Fruit fly (Drosophila melanogaster) whole organism, embryonic: ENCODE data around the gene Lcp65Ag3.
A peak's percentile ranks its signal among the peaks of the same experiment; 100 is the strongest.

Experiments used
- Bteb2 ChIP-seq: fragments of 200-800 bp; sonication (Bioruptor generic); optimal IDR thresholded peaks from 2 replicates; lab custom pipeline; 2016; ENCODE audit warnings: missing biosample characterization, missing genetic modification characterization
- CG10543 ChIP-seq: fragments of 200-800 bp; sonication (Bioruptor generic); optimal IDR thresholded peaks from 3 replicates; lab custom pipeline; 2017; ENCODE audit warnings: missing biosample characterization, mild to moderate bottlenecking, missing genetic modification characterization, moderate library complexity
- CG10565 ChIP-seq: fragments of 200-800 bp; sonication (Bioruptor generic); optimal IDR thresholded peaks from 3 replicates; lab custom pipeline; 2016; ENCODE audit warnings: missing biosample characterization, mild to moderate bottlenecking, missing genetic modification characterization
- CG13296 ChIP-seq: fragments of 200-800 bp; sonication (Bioruptor generic); optimal IDR thresholded peaks from 3 replicates; lab custom pipeline; 2018; ENCODE audit warnings: missing biosample characterization, mild to moderate bottlenecking, missing genetic modification characterization
- CG13424 ChIP-seq: fragments of 200-800 bp; sonication (Bioruptor generic); optimal IDR thresholded peaks from 2 replicates; lab custom pipeline; 2019; ENCODE audit warnings: missing biosample characterization, mild to moderate bottlenecking, missing genetic modification characterization, moderate library complexity
- CG13624 ChIP-seq: fragments of 200-800 bp; sonication (Bioruptor generic); optimal IDR thresholded peaks from 2 replicates; lab custom pipeline; 2016; ENCODE audit warnings: missing biosample characterization, missing genetic modification characterization
- CG14441 ChIP-seq: fragments of 200-800 bp; sonication (Bioruptor generic); IDR thresholded peaks from 2 replicates; pipeline ENCODE4 v1.3.6; 2022; ENCODE audit warnings: missing biosample characterization, missing genetic modification characterization
- CG15269 ChIP-seq: fragments of 200-800 bp; sonication (Bioruptor generic); optimal IDR thresholded peaks from 2 replicates; lab custom pipeline; 2018; ENCODE audit warnings: missing biosample characterization, mild to moderate bottlenecking, missing genetic modification characterization, moderate library complexity
- CG1603 ChIP-seq: fragments of 200-800 bp; sonication (Bioruptor generic); optimal IDR thresholded peaks from 2 replicates; lab custom pipeline; 2019; ENCODE audit warnings: missing biosample characterization, mild to moderate bottlenecking, missing genetic modification characterization, moderate library complexity
- CG17568 ChIP-seq: fragments of 200-800 bp; sonication (Bioruptor generic); optimal IDR thresholded peaks from 2 replicates; lab custom pipeline; 2018; ENCODE audit warnings: missing biosample characterization, mild to moderate bottlenecking, missing genetic modification characterization, moderate library complexity
- CG17829 ChIP-seq: fragments of 200-800 bp; optimal IDR thresholded peaks from 2 replicates; lab custom pipeline; 2019; ENCODE audit warnings: missing biosample characterization, mild to moderate bottlenecking, missing genetic modification characterization, moderate library complexity
- CG2116 ChIP-seq: fragments of 200-800 bp; sonication (Bioruptor generic); optimal IDR thresholded peaks from 3 replicates; lab custom pipeline; 2018; ENCODE audit warnings: missing biosample characterization, mild to moderate bottlenecking, missing genetic modification characterization
- CG2678 ChIP-seq: fragments of 200-800 bp; sonication (Bioruptor generic); optimal IDR thresholded peaks from 3 replicates; lab custom pipeline; 2019; ENCODE audit warnings: missing biosample characterization, mild to moderate bottlenecking, missing genetic modification characterization, moderate library complexity
- CG3163 ChIP-seq: fragments of 200-800 bp; sonication (Bioruptor generic); optimal IDR thresholded peaks from 3 replicates; lab custom pipeline; 2016; ENCODE audit warnings: missing biosample characterization, missing genetic modification characterization
- CG32767 ChIP-seq: fragments of 200-800 bp; sonication (Bioruptor generic); IDR thresholded peaks from 2 replicates; pipeline ENCODE4 v1.3.6; 2022; ENCODE audit warnings: missing biosample characterization, missing genetic modification characterization
- CG4730 ChIP-seq: fragments of 200-800 bp; sonication (Bioruptor generic); IDR thresholded peaks from 2 replicates; pipeline ENCODE4 v1.3.6; 2022; ENCODE audit warnings: missing biosample characterization, missing genetic modification characterization
- CG6175 ChIP-seq: fragments of 200-800 bp; sonication (Bioruptor generic); IDR thresholded peaks from 3 replicates; pipeline ENCODE4 v1.3.6; 2022; ENCODE audit warnings: missing biosample characterization, missing genetic modification characterization
- CG6689 ChIP-seq: fragments of 200-800 bp; sonication (Bioruptor generic); IDR thresholded peaks from 2 replicates; pipeline ENCODE4 v1.3.6; 2022; ENCODE audit warnings: missing biosample characterization, missing genetic modification characterization
- CG6791 ChIP-seq: fragments of 200-800 bp; sonication (Bioruptor generic); IDR thresholded peaks from 3 replicates; pipeline ENCODE4 v1.3.6; 2022; ENCODE audit warnings: missing biosample characterization, missing genetic modification characterization; ENCODE audit not compliant: partially characterized antibody
- CG7357 ChIP-seq: fragments of 200-800 bp; sonication (Bioruptor generic); IDR thresholded peaks from 3 replicates; pipeline ENCODE4 v1.3.6; 2022; ENCODE audit warnings: missing biosample characterization, missing genetic modification characterization
- CG7556 ChIP-seq: fragments of 200-800 bp; sonication (Bioruptor generic); optimal IDR thresholded peaks from 2 replicates; lab custom pipeline; 2017; ENCODE audit warnings: missing biosample characterization, mild to moderate bottlenecking, missing genetic modification characterization
- CG8388 ChIP-seq: fragments of 200-800 bp; sonication (Bioruptor generic); optimal IDR thresholded peaks from 2 replicates; lab custom pipeline; 2019; ENCODE audit warnings: missing biosample characterization, mild to moderate bottlenecking, missing genetic modification characterization, moderate library complexity
- CG9215 ChIP-seq: fragments of 200-800 bp; sonication (Bioruptor generic); IDR thresholded peaks from 2 replicates; pipeline ENCODE4 v1.3.6; 2022; ENCODE audit warnings: missing biosample characterization, missing genetic modification characterization
- CG9727 ChIP-seq: fragments of 200-800 bp; sonication (Bioruptor generic); optimal IDR thresholded peaks from 3 replicates; lab custom pipeline; 2017; ENCODE audit warnings: missing biosample characterization, mild to moderate bottlenecking, missing genetic modification characterization
- Deaf1 ChIP-seq: fragments of 200-800 bp; optimal IDR thresholded peaks from 3 replicates; lab custom pipeline; 2019; ENCODE audit warnings: missing biosample characterization, mild to moderate bottlenecking, missing genetic modification characterization, moderate library complexity
- Gug ChIP-seq: fragments of 200-800 bp; sonication (Bioruptor generic); IDR thresholded peaks from 4 replicates; pipeline ENCODE4 v1.3.6; 2022; ENCODE audit warnings: missing biosample characterization, missing genetic modification characterization
- Hr39 ChIP-seq: fragments of >200 bp; optimal IDR thresholded peaks from 2 replicates; lab custom pipeline; 2017
- Nf-YB ChIP-seq: fragments of 200-800 bp; sonication (Bioruptor generic); optimal IDR thresholded peaks from 3 replicates; lab custom pipeline; 2019; ENCODE audit warnings: missing biosample characterization, mild to moderate bottlenecking, missing genetic modification characterization, moderate library complexity
- Oli ChIP-seq: fragments of 200-800 bp; sonication (Bioruptor generic); optimal IDR thresholded peaks from 2 replicates; lab custom pipeline; 2018; ENCODE audit warnings: missing biosample characterization, mild to moderate bottlenecking, missing genetic modification characterization, moderate library complexity
- Rx ChIP-seq: fragments of 200-800 bp; sonication (Bioruptor generic); IDR thresholded peaks from 2 replicates; pipeline ENCODE4 v1.3.6; 2022; ENCODE audit warnings: missing biosample characterization, missing genetic modification characterization
- Sox100B ChIP-seq: fragments of 200-800 bp; sonication (Bioruptor generic); optimal IDR thresholded peaks from 3 replicates; lab custom pipeline; 2018; ENCODE audit warnings: missing biosample characterization, mild to moderate bottlenecking, missing genetic modification characterization
- TFAM ChIP-seq: fragments of 200-800 bp; sonication (Bioruptor generic); optimal IDR thresholded peaks from 2 replicates; lab custom pipeline; 2017; ENCODE audit warnings: missing biosample characterization, missing genetic modification characterization, inconsistent platforms
- ac ChIP-seq: fragments of 200-800 bp; sonication (Bioruptor generic); optimal IDR thresholded peaks from 3 replicates; lab custom pipeline; 2017; ENCODE audit warnings: missing biosample characterization, mild to moderate bottlenecking, missing genetic modification characterization
- ash1 ChIP-seq: fragments of 200-800 bp; sonication (Bioruptor generic); optimal IDR thresholded peaks from 2 replicates; lab custom pipeline; 2018; ENCODE audit warnings: missing biosample characterization, mild to moderate bottlenecking, missing genetic modification characterization
- bcd ChIP-seq: fragments of 200-800 bp; sonication (Bioruptor generic); optimal IDR thresholded peaks from 2 replicates; lab custom pipeline; 2017; ENCODE audit warnings: missing biosample characterization, mild to moderate bottlenecking, missing genetic modification characterization
- cg ChIP-seq: fragments of 200-800 bp; sonication (Bioruptor generic); optimal IDR thresholded peaks from 3 replicates; lab custom pipeline; 2019; ENCODE audit warnings: missing biosample characterization, mild to moderate bottlenecking, missing genetic modification characterization, moderate library complexity
- chinmo ChIP-seq: fragments of 200-800 bp; sonication (Bioruptor generic); IDR thresholded peaks from 4 replicates; pipeline ENCODE4 v1.3.6; 2022; ENCODE audit warnings: missing biosample characterization, missing genetic modification characterization; ENCODE audit not compliant: partially characterized antibody
- chn ChIP-seq: fragments of 200-800 bp; sonication (Bioruptor generic); optimal IDR thresholded peaks from 2 replicates; lab custom pipeline; 2016; ENCODE audit warnings: missing biosample characterization, missing genetic modification characterization
- dan ChIP-seq: fragments of 200-800 bp; sonication (Bioruptor generic); IDR thresholded peaks from 2 replicates; pipeline ENCODE4 v1.3.6; 2022; ENCODE audit warnings: missing biosample characterization, missing genetic modification characterization
- dmrt99B ChIP-seq: fragments of 200-800 bp; sonication (Bioruptor generic); optimal IDR thresholded peaks from 2 replicates; lab custom pipeline; 2018; ENCODE audit warnings: missing biosample characterization, mild to moderate bottlenecking, missing genetic modification characterization, moderate library complexity
- dysf ChIP-seq: fragments of 200-800 bp; sonication (Bioruptor generic); IDR thresholded peaks from 3 replicates; pipeline ENCODE4 v1.3.6; 2022; ENCODE audit warnings: missing biosample characterization, missing genetic modification characterization
- grau ChIP-seq: fragments of 200-800 bp; optimal IDR thresholded peaks from 3 replicates; lab custom pipeline; 2019; ENCODE audit warnings: missing biosample characterization, mild to moderate bottlenecking, missing genetic modification characterization, moderate library complexity
- hth ChIP-seq: fragments of >200 bp; optimal IDR thresholded peaks from 2 replicates; lab custom pipeline; 2017; ENCODE audit warnings: inconsistent platforms
- nmo ChIP-seq: fragments of 200-800 bp; sonication (Bioruptor generic); optimal IDR thresholded peaks from 2 replicates; lab custom pipeline; 2018; ENCODE audit warnings: missing biosample characterization, mild to moderate bottlenecking, missing genetic modification characterization, moderate library complexity
- pan ChIP-seq, 4 experiments: fragments of >200 bp in 3 of 4; fragments of 200-800 bp in 1 of 4; sonication (Bioruptor generic) in 1 of 4; optimal IDR thresholded peaks in 3 of 4; IDR thresholded peaks in 1 of 4; 2 replicates each; pipeline versions ENCODE4 v1.3.6 to Lab custom; 2017 to 2022; ENCODE audit warnings: missing biosample characterization in 2 of 4, missing genetic modification characterization in 2 of 4, mixed read lengths in 1 of 4
- phol ChIP-seq: fragments of 200-800 bp; sonication (Bioruptor generic); optimal IDR thresholded peaks from 3 replicates; lab custom pipeline; 2018; ENCODE audit warnings: missing biosample characterization, mild to moderate bottlenecking, missing genetic modification characterization, moderate library complexity
- pita ChIP-seq: fragments of 200-800 bp; sonication (Bioruptor generic); optimal IDR thresholded peaks from 2 replicates; lab custom pipeline; 2017; ENCODE audit warnings: missing biosample characterization, mild to moderate bottlenecking, missing genetic modification characterization
- sug ChIP-seq: fragments of 200-800 bp; optimal IDR thresholded peaks from 2 replicates; lab custom pipeline; 2019; ENCODE audit warnings: missing biosample characterization, mild to moderate bottlenecking, missing genetic modification characterization, moderate library complexity
- twi ChIP-seq: fragments of 200-800 bp; optimal IDR thresholded peaks from 2 replicates; lab custom pipeline; 2019; ENCODE audit warnings: missing biosample characterization, mild to moderate bottlenecking, missing genetic modification characterization, moderate library complexity
- unpg ChIP-seq: fragments of 200-800 bp; sonication (Bioruptor generic); optimal IDR thresholded peaks from 3 replicates; lab custom pipeline; 2018; ENCODE audit warnings: missing biosample characterization, mild to moderate bottlenecking, missing genetic modification characterization, moderate library complexity
- zfh2 ChIP-seq: fragments of 200-800 bp; sonication (Bioruptor generic); optimal IDR thresholded peaks from 2 replicates; lab custom pipeline; 2016; ENCODE audit warnings: missing biosample characterization, missing genetic modification characterization

Lcp65Ag3 gene

DNA sequence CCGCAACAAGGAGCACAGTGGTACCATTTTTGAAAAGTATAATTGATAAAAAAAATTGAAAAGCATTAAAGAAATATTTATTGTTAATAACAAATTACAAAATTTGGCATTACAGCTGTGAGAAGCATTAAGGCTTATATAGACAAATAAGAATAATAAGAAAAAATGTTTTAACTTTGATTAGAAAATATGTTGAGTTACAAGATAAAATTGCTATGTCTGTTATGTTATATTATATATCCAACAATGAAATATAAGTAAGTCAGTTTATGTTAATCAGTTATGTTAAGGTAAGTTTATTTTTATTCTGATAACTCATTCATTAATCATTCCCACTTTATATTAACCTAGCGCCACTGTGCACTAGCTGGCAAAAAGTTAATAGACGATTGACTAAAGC, 29.1 kb upstream of the Lcp65Ag3 start (continued):
- TF ChIP-seq ash1 (GFP tag; lab: Kevin White, UChicago) (no peak), CG2116 (GFP tag; lab: Kevin White, UChicago) (no peak), cg (GFP tag; lab: Kevin White, UChicago) (no peak), CG13424 (tag; lab: Kevin White, UChicago) (peak; percentile 12), phol (tag; lab: Kevin White, UChicago) (peak; percentile 39), Oli (tag; lab: Kevin White, UChicago) (no peak), CG10543 (GFP tag; lab: Kevin White, UChicago) (no peak), CG4730 (no peak), CG32767 (GFP tag; lab: Robert Waterston, UW) (no peak), Sox100B (peak; percentile 42), chn (GFP tag; lab: Kevin White, UChicago) (no peak), CG15269 (tag; lab: Kevin White, UChicago) (no peak), twi (tag; lab: Kevin White, UChicago) (no peak), pan (optimal IDR thresholded peaks at IDR 0.05; lab: Kevin White, UChicago) (no peak), pan (GFP tag; optimal IDR thresholded peaks at IDR 0.05 in 1 of 2, IDR thresholded peaks at IDR 0.05 in 1 of 2) (no peak), CG17568 (no peak), Bteb2 (GFP tag; lab: Kevin White, UChicago) (no peak), CG6175 (GFP tag; lab: Robert Waterston, UW) (no peak), CG13624 (GFP tag; lab: Kevin White, UChicago) (no peak), dan (GFP tag; lab: Robert Waterston, UW) (no peak), CG6791 (GFP tag; lab: Robert Waterston, UW) (no peak), zfh2 (GFP tag; lab: Kevin White, UChicago) (no peak), CG7357 (GFP tag; lab: Robert Waterston, UW) (no peak), CG13296 (GFP tag; lab: Kevin White, UChicago) (no peak), sug (tag; lab: Kevin White, UChicago) (no peak), CG2678 (tag; lab: Kevin White, UChicago) (no peak), Hr39 (lab: Kevin White, UChicago) (no peak), CG6689 (GFP tag; lab: Robert Waterston, UW) (0 out of 2 replicates have a peak, but pooled peaks have one; percentile 5), CG9727 (GFP tag; lab: Kevin White, UChicago) (peak; percentile 23), CG8388 (peak; percentile 9), bcd (GFP tag; lab: Kevin White, UChicago) (no peak), CG14441 (GFP tag; lab: Robert Waterston, UW) (no peak), CG10565 (GFP tag; lab: Kevin White, UChicago) (no peak), Gug (GFP tag; lab: Robert Waterston, UW) (no peak), Nf-YB (no peak), CG7556 (GFP tag; lab: Kevin White, UChicago) (peak; percentile 43), TFAM (GFP tag; lab: Kevin White, UChicago) (no peak), nmo (GFP tag; lab: Kevin White, UChicago) (peak; percentile 31), CG1603 (tag; lab: Kevin White, UChicago) (no peak), pita (GFP tag; lab: Kevin White, UChicago) (no peak), unpg (GFP tag; lab: Kevin White, UChicago) (no peak), CG9215 (GFP tag; lab: Robert Waterston, UW) (no peak), hth (lab: Kevin White, UChicago) (no peak), CG3163 (GFP tag; lab: Kevin White, UChicago) (no peak), Deaf1 (tag; lab: Kevin White, UChicago) (peak; percentile 1), Rx (GFP tag; lab: Robert Waterston, UW) (no peak), dysf (GFP tag; lab: Robert Waterston, UW) (no peak), chinmo (GFP tag; lab: Robert Waterston, UW) (no peak), dmrt99B (tag; lab: Kevin White, UChicago) (peak; percentile 36), ac (GFP tag; lab: Kevin White, UChicago) (no peak), grau (peak; percentile 23), CG17829 (tag; lab: Kevin White, UChicago) (no peak)
